Worm (Caenorhabditis elegans) whole organism, L2 larva: ENCODE results near the gene C46E10.3.

Experiments
- ZK546.5 ChIP-seq: sonication (generic microtip); optimal IDR thresholded peaks from 2 replicates; lab custom pipeline; 2017; ENCODE audit warnings: missing biosample characterization, missing genetic modification characterization
- blmp-1 ChIP-seq: sonication (generic microtip); optimal IDR thresholded peaks from 2 replicates; lab custom pipeline; 2017; ENCODE audit warnings: missing genetic modification characterization, mild to moderate bottlenecking, missing compliant biosample characterization, antibody characterized with exemption, moderate library complexity; ENCODE audit not compliant: insufficient read depth
- nhr-237 ChIP-seq: fragments of 150-350 bp; optimal IDR thresholded peaks from 2 replicates; lab custom pipeline; 2014; ENCODE audit warnings: missing biosample characterization, missing genetic modification characterization
- unc-62 ChIP-seq: fragments of 150-350 bp; optimal IDR thresholded peaks from 2 replicates; lab custom pipeline; 2014; ENCODE audit warnings: missing biosample characterization, missing genetic modification reagents, missing genetic modification characterization
- ztf-4 ChIP-seq: fragments of 150-350 bp; optimal IDR thresholded peaks from 2 replicates; lab custom pipeline; 2014; ENCODE audit warnings: missing biosample characterization, missing genetic modification characterization

ce11 chrII:3690646-3691045, 30.5 kb upstream of the C46E10.3 start, which contains the start of gene srx-101:
- no peak for TF ChIP-seq unc-62 (GFP tag; lab: Kevin White, UChicago)
- TF ChIP-seq ZK546.5 (tag; lab: Kevin White, UChicago) = no peak
- no peak for TF ChIP-seq ztf-4
- no peak for TF ChIP-seq nhr-237 (tag; lab: Kevin White, UChicago)
- TF ChIP-seq blmp-1 (tag; lab: Kevin White, UChicago) = no peak
